Fruit fly (Drosophila melanogaster) whole organism, adult: ENCODE data around the gene Cortactin.

Experiments used
- CG11617 ChIP-seq: fragments of 200-800 bp; sonication (Bioruptor generic); optimal IDR thresholded peaks from 2 replicates; lab custom pipeline; 2017; ENCODE audit warnings: mild to moderate bottlenecking, missing biosample characterization, missing genetic modification reagents, missing genetic modification characterization
- CG12768 ChIP-seq: fragments of 200-800 bp; sonication (Bioruptor generic); optimal IDR thresholded peaks from 2 replicates; lab custom pipeline; 2017; ENCODE audit warnings: missing biosample characterization, missing genetic modification characterization, mild to moderate bottlenecking, moderate library complexity, missing genetic modification reagents
- CG14711 ChIP-seq: fragments of 200-800 bp; sonication (Bioruptor generic); optimal IDR thresholded peaks from 2 replicates; lab custom pipeline; 2018; ENCODE audit warnings: missing biosample characterization, mild to moderate bottlenecking, missing genetic modification characterization, moderate library complexity
- CG1620 ChIP-seq: fragments of 200-800 bp; sonication (Bioruptor generic); optimal IDR thresholded peaks from 2 replicates; lab custom pipeline; 2016; ENCODE audit warnings: missing biosample characterization, missing genetic modification characterization
- CG33017 ChIP-seq: fragments of 200-800 bp; sonication (Bioruptor generic); optimal IDR thresholded peaks from 2 replicates; lab custom pipeline; 2018; ENCODE audit warnings: missing biosample characterization, mild to moderate bottlenecking, missing genetic modification characterization, moderate library complexity
- CG5204 ChIP-seq: fragments of 200-800 bp; sonication (Bioruptor generic); optimal IDR thresholded peaks from 2 replicates; lab custom pipeline; 2016; ENCODE audit warnings: missing biosample characterization, missing genetic modification characterization
- CG7045 ChIP-seq: fragments of 200-800 bp; sonication (Bioruptor generic); optimal IDR thresholded peaks from 2 replicates; lab custom pipeline; 2017; ENCODE audit warnings: missing biosample characterization, mild to moderate bottlenecking, missing genetic modification characterization
- CG7101 ChIP-seq: fragments of 200-800 bp; sonication (Bioruptor generic); optimal IDR thresholded peaks from 2 replicates; lab custom pipeline; 2018; ENCODE audit warnings: missing biosample characterization, mild to moderate bottlenecking, missing genetic modification characterization, moderate library complexity
- Clk ChIP-seq: fragments of 200-800 bp; sonication (Bioruptor generic); optimal IDR thresholded peaks from 2 replicates; lab custom pipeline; 2017; ENCODE audit warnings: missing biosample characterization, missing genetic modification characterization
- Crg-1 ChIP-seq: fragments of 200-800 bp; sonication (Bioruptor generic); optimal IDR thresholded peaks from 2 replicates; lab custom pipeline; 2016; ENCODE audit warnings: missing biosample characterization, missing genetic modification characterization
- Hr96 ChIP-seq: fragments of 200-800 bp; sonication (Bioruptor generic); optimal IDR thresholded peaks from 2 replicates; lab custom pipeline; 2016; ENCODE audit warnings: missing biosample characterization, missing genetic modification characterization
- Mnt ChIP-seq: fragments of 200-800 bp; sonication (Bioruptor generic); optimal IDR thresholded peaks from 2 replicates; lab custom pipeline; 2016; ENCODE audit warnings: missing biosample characterization, mild to moderate bottlenecking, missing genetic modification characterization
- bab1 ChIP-seq: fragments of 200-800 bp; sonication (Bioruptor generic); optimal IDR thresholded peaks from 3 replicates; lab custom pipeline; 2019; ENCODE audit warnings: missing biosample characterization, mild to moderate bottlenecking, missing genetic modification characterization, moderate library complexity
- cic ChIP-seq: fragments of 200-800 bp; sonication (Bioruptor generic); optimal IDR thresholded peaks from 2 replicates; lab custom pipeline; 2017; ENCODE audit warnings: missing biosample characterization, mild to moderate bottlenecking, missing genetic modification characterization, moderate library complexity
- cnc ChIP-seq, 2 experiments: fragments of >200 bp; optimal IDR thresholded peaks; 2 replicates each; lab custom pipeline; 2017
- kay ChIP-seq: fragments of 200-800 bp; sonication (Bioruptor generic); peaks from one replicate; lab custom pipeline; 2016; ENCODE audit warnings: missing biosample characterization, missing genetic modification characterization, borderline replicate concordance
- ovo ChIP-seq: fragments of 200-800 bp; sonication (Bioruptor generic); optimal IDR thresholded peaks from 2 replicates; lab custom pipeline; 2016; ENCODE audit warnings: missing biosample characterization, missing genetic modification characterization
- pad ChIP-seq: fragments of 200-800 bp; sonication (Bioruptor generic); optimal IDR thresholded peaks from 3 replicates; lab custom pipeline; 2017; ENCODE audit warnings: missing biosample characterization, missing genetic modification characterization, mild to moderate bottlenecking, moderate library complexity, missing genetic modification reagents
- tj ChIP-seq: fragments of 200-800 bp; sonication (Bioruptor generic); optimal IDR thresholded peaks from 3 replicates; lab custom pipeline; 2017; ENCODE audit warnings: missing biosample characterization, mild to moderate bottlenecking, missing genetic modification characterization, moderate library complexity
- toe ChIP-seq: fragments of 200-800 bp; sonication (Bioruptor generic); optimal IDR thresholded peaks from 2 replicates; lab custom pipeline; 2016; ENCODE audit warnings: missing biosample characterization, missing genetic modification characterization

The Cortactin gene

dm6 chr3R:21097160-21097559 is 32.9 kb upstream of the Cortactin start:
- TF ChIP-seq cic (GFP tag; lab: Kevin White, UChicago) (no peak), cnc (optimal IDR thresholded peaks at IDR 0.05; lab: Kevin White, UChicago) (no peak), CG12768 (GFP tag; lab: Kevin White, UChicago) (no peak), CG33017 (tag; lab: Kevin White, UChicago) (no peak), pad (GFP tag; lab: Kevin White, UChicago) (no peak), Mnt (GFP tag; lab: Kevin White, UChicago) (no peak), kay (GFP tag; lab: Kevin White, UChicago) (no peak), bab1 (GFP tag; lab: Kevin White, UChicago) (no peak), CG7045 (no peak)

dm6 chr3R:21096532-21097143 is 32.4 kb upstream of the Cortactin start:
- TF ChIP-seq CG33017 (tag; lab: Kevin White, UChicago), result no peak
- TF ChIP-seq Hr96 (GFP tag; lab: Kevin White, UChicago), result no peak
- no peak for TF ChIP-seq tj (GFP tag; lab: Kevin White, UChicago)
- no peak for TF ChIP-seq pad (GFP tag; lab: Kevin White, UChicago)
- TF ChIP-seq ovo (GFP tag; lab: Kevin White, UChicago), result no peak
- no peak for TF ChIP-seq Clk (GFP tag; lab: Kevin White, UChicago)
- TF ChIP-seq Mnt (GFP tag; lab: Kevin White, UChicago), result no peak
- TF ChIP-seq CG5204 (GFP tag; lab: Kevin White, UChicago), result no peak

dm6 chr3R:21094292-21094691 is 30.0 kb upstream of the Cortactin start:
- TF ChIP-seq CG33017 (tag; lab: Kevin White, UChicago) (no peak), Clk (GFP tag; lab: Kevin White, UChicago) (no peak), tj (GFP tag; lab: Kevin White, UChicago) (no peak), bab1 (GFP tag; lab: Kevin White, UChicago) (no peak), cnc (optimal IDR thresholded peaks at IDR 0.05; lab: Kevin White, UChicago) (no peak), Crg-1 (no peak), toe (GFP tag; lab: Kevin White, UChicago) (no peak), CG12768 (GFP tag; lab: Kevin White, UChicago) (no peak), pad (GFP tag; lab: Kevin White, UChicago) (no peak), CG5204 (GFP tag; lab: Kevin White, UChicago) (no peak), Mnt (GFP tag; lab: Kevin White, UChicago) (no peak), CG7045 (no peak), cic (GFP tag; lab: Kevin White, UChicago) (no peak), ovo (GFP tag; lab: Kevin White, UChicago) (no peak), Hr96 (GFP tag; lab: Kevin White, UChicago) (no peak), CG14711 (tag; lab: Kevin White, UChicago) (no peak), CG7101 (no peak), CG11617 (GFP tag; lab: Kevin White, UChicago) (no peak), kay (GFP tag; lab: Kevin White, UChicago) (no peak), CG1620 (no peak)

dm6 chr3R:21092829-21093228 is 28.6 kb upstream of the Cortactin start:
- no peak for TF ChIP-seq toe (GFP tag; lab: Kevin White, UChicago)
- TF ChIP-seq Mnt (GFP tag; lab: Kevin White, UChicago), result no peak
- no peak for TF ChIP-seq cnc (optimal IDR thresholded peaks at IDR 0.05; lab: Kevin White, UChicago)
- TF ChIP-seq tj (GFP tag; lab: Kevin White, UChicago), result no peak
- TF ChIP-seq CG14711 (tag; lab: Kevin White, UChicago), result no peak
- TF ChIP-seq kay (GFP tag; lab: Kevin White, UChicago), result no peak
- TF ChIP-seq cic (GFP tag; lab: Kevin White, UChicago), result no peak
- no peak for TF ChIP-seq pad (GFP tag; lab: Kevin White, UChicago)
- no peak for TF ChIP-seq CG1620

- TF ChIP-seq CG33017 (tag; lab: Kevin White, UChicago), result no peak
- no peak for TF ChIP-seq cic (GFP tag; lab: Kevin White, UChicago)
- TF ChIP-seq CG5204 (GFP tag; lab: Kevin White, UChicago), result no peak
- TF ChIP-seq bab1 (GFP tag; lab: Kevin White, UChicago), result no peak
- no peak for TF ChIP-seq CG7045
- no peak for TF ChIP-seq CG11617 (GFP tag; lab: Kevin White, UChicago)
- TF ChIP-seq kay (GFP tag; lab: Kevin White, UChicago), result no peak
- TF ChIP-seq ovo (GFP tag; lab: Kevin White, UChicago), result no peak
- no peak for TF ChIP-seq pad (GFP tag; lab: Kevin White, UChicago)
- no peak for TF ChIP-seq Crg-1
- no peak for TF ChIP-seq CG14711 (tag; lab: Kevin White, UChicago)
- TF ChIP-seq toe (GFP tag; lab: Kevin White, UChicago), result no peak
- no peak for TF ChIP-seq CG1620
- no peak for TF ChIP-seq Clk (GFP tag; lab: Kevin White, UChicago)
- TF ChIP-seq CG7101, result no peak
Measured at dm6 chr3R:21092036-21092435, 27.8 kb upstream of the Cortactin start.

dm6 chr3R:21091500-21091899 is 27.2 kb upstream of the Cortactin start:
- no peak for TF ChIP-seq CG1620
- no peak for TF ChIP-seq CG14711 (tag; lab: Kevin White, UChicago)
